Fruit fly (Drosophila melanogaster): ENCODE data around the gene GAA1.

Gene GAA1

dm6 chrX:5879543-5879943 lies 6.4 kb upstream of the GAA1 start, which contains the start of the genes Usp30 and CG16721 (continued):
- TF ChIP-seq hkb (optimal IDR thresholded peaks at IDR 0.05) = no peak
- TF ChIP-seq hkb (GFP tag; IDR thresholded peaks at IDR 0.05) = 0 out of 2 replicates have a peak, but pooled peaks have one; percentile 15
- no peak for TF ChIP-seq Atf3 (GFP tag; optimal IDR thresholded peaks at IDR 0.05)
- TF ChIP-seq chm (GFP tag; IDR thresholded peaks at IDR 0.05) = no peak
- no peak for TF ChIP-seq Hmr (GFP tag; optimal IDR thresholded peaks at IDR 0.05)
- no peak for TF ChIP-seq cas (GFP tag; IDR thresholded peaks at IDR 0.05)
- TF ChIP-seq TFAM (GFP tag; optimal IDR thresholded peaks at IDR 0.05) = no peak
- TF ChIP-seq knrl (GFP tag; IDR thresholded peaks at IDR 0.05; ENCODE audit: partially characterized antibody) = peak; percentile 67
- TF ChIP-seq repo (GFP tag; optimal IDR thresholded peaks at IDR 0.05) = peak; percentile 10
- TF ChIP-seq CG9817 (tag; optimal IDR thresholded peaks at IDR 0.05) = peak; percentile 9
- TF ChIP-seq NfI (GFP tag; optimal IDR thresholded peaks at IDR 0.05) = peak; percentile 56
- TF ChIP-seq twi (tag; optimal IDR thresholded peaks at IDR 0.05) = no peak
- TF ChIP-seq Sry-δ (GFP tag; optimal IDR thresholded peaks at IDR 0.05) = peak; percentile 75
- no peak for TF ChIP-seq CG1529 (GFP tag; optimal IDR thresholded peaks at IDR 0.05)
- no peak for TF ChIP-seq ab (GFP tag; optimal IDR thresholded peaks at IDR 0.05)
- no peak for TF ChIP-seq CG18619 (GFP tag; optimal IDR thresholded peaks at IDR 0.05)
- TF ChIP-seq fd3F (GFP tag; optimal IDR thresholded peaks at IDR 0.05) = peak; percentile 17
- TF ChIP-seq Gug (GFP tag; IDR thresholded peaks at IDR 0.05) = peak; percentile 5; the same call in 1 of the 4 replicates
- peak; percentile 72 for TF ChIP-seq ems (GFP tag; optimal IDR thresholded peaks at IDR 0.05)
- TF ChIP-seq Atf-2 (GFP tag; optimal IDR thresholded peaks at IDR 0.05) = no peak
- peak; percentile 8 for TF ChIP-seq CG6765 (GFP tag; optimal IDR thresholded peaks at IDR 0.05)
- TF ChIP-seq schlank (tag; optimal IDR thresholded peaks at IDR 0.05) = no peak
- TF ChIP-seq CG15011 (GFP tag; optimal IDR thresholded peaks at IDR 0.05) = no peak
- peak; percentile 52 for TF ChIP-seq CG2712 (tag; optimal IDR thresholded peaks at IDR 0.05)
- no peak for TF ChIP-seq CG9437 (GFP tag; optimal IDR thresholded peaks at IDR 0.05)
- no peak for TF ChIP-seq gsb (GFP tag; IDR thresholded peaks at IDR 0.05)
- peak; percentile 37 for TF ChIP-seq tx (GFP tag; optimal IDR thresholded peaks at IDR 0.05)
- TF ChIP-seq chinmo (GFP tag; IDR thresholded peaks at IDR 0.05; ENCODE audit: partially characterized antibody) = 0 out of 4 replicates have a peak, but pooled peaks have one; percentile 31
- TF ChIP-seq Pdp1 (GFP tag; optimal IDR thresholded peaks at IDR 0.05) = peak; percentile 2 to 87
- peak; percentile 71 for TF ChIP-seq nerfin-2 (GFP tag; IDR thresholded peaks at IDR 0.05; ENCODE audit: partially characterized antibody)
- peak; percentile 28 for TF ChIP-seq CG13624 (GFP tag; optimal IDR thresholded peaks at IDR 0.05)
- TF ChIP-seq Sox102F (GFP tag; optimal IDR thresholded peaks at IDR 0.05) = no peak
- TF ChIP-seq nmo (GFP tag; optimal IDR thresholded peaks at IDR 0.05) = peak; percentile 13
- TF ChIP-seq CG17385 (GFP tag; optimal IDR thresholded peaks at IDR 0.05) = no peak
- no peak for TF ChIP-seq CG17912 (GFP tag; optimal IDR thresholded peaks at IDR 0.05)
- TF ChIP-seq wor (GFP tag; IDR thresholded peaks at IDR 0.05) = no peak
- TF ChIP-seq CG4730 (GFP tag; IDR thresholded peaks at IDR 0.05) = no peak
- no peak for TF ChIP-seq pfk (GFP tag; optimal IDR thresholded peaks at IDR 0.05)
- no peak for TF ChIP-seq ewg (GFP tag; optimal IDR thresholded peaks at IDR 0.05)
- TF ChIP-seq Hey (tag; optimal IDR thresholded peaks at IDR 0.05) = no peak
- TF ChIP-seq Eip74EF (GFP tag; optimal IDR thresholded peaks at IDR 0.05) = no peak
- peak; percentile 66; the same call in 1 of the 2 replicates for TF ChIP-seq tna (GFP tag; IDR thresholded peaks at IDR 0.05; ENCODE audit: partially characterized antibody)
- peak; percentile 40 for TF ChIP-seq CG3281 (GFP tag; optimal IDR thresholded peaks at IDR 0.05)
- no peak for TF ChIP-seq ttk (GFP tag; IDR thresholded peaks at IDR 0.05)
- TF ChIP-seq B-H1 (GFP tag; IDR thresholded peaks at IDR 0.05) = no peak
- TF ChIP-seq btn (GFP tag; optimal IDR thresholded peaks at IDR 0.05) = no peak
- TF ChIP-seq lab (GFP tag; optimal IDR thresholded peaks at IDR 0.05) = no peak
- TF ChIP-seq sob (GFP tag; IDR thresholded peaks at IDR 0.05) = peak; percentile 68
- peak; percentile 21 for TF ChIP-seq Chrac-16 (GFP tag; optimal IDR thresholded peaks at IDR 0.05)
- TF ChIP-seq CG1792 (GFP tag; optimal IDR thresholded peaks at IDR 0.05) = peak; percentile 9
- TF ChIP-seq CG7987 (GFP tag; optimal IDR thresholded peaks at IDR 0.05) = no peak

Data from whole organism, embryonic.